Worm (Caenorhabditis elegans) whole organism, early embryonic: ENCODE data around the gene bas-1.

Experiments used
- B0310.2 ChIP-seq: sonication (generic microtip); optimal IDR thresholded peaks from 2 replicates; lab custom pipeline; 2016; ENCODE audit warnings: mild to moderate bottlenecking, missing genetic modification characterization, missing compliant biosample characterization
- F13C5.2 ChIP-seq: sonication (generic microtip); optimal IDR thresholded peaks from 2 replicates; lab custom pipeline; 2017; ENCODE audit warnings: mild to moderate bottlenecking, missing genetic modification characterization, inconsistent platforms, missing compliant biosample characterization
- aly-1 ChIP-seq: sonication (generic microtip); optimal IDR thresholded peaks from 2 replicates; lab custom pipeline; 2016; ENCODE audit warnings: missing genetic modification characterization, missing compliant biosample characterization
- ama-1 ChIP-seq: fragments of 150-350 bp; optimal IDR thresholded peaks from 2 replicates; lab custom pipeline; 2014
- ceh-13 ChIP-seq: fragments of 200-800 bp; sonication (Bioruptor generic); optimal IDR thresholded peaks from 2 replicates; lab custom pipeline; 2018; ENCODE audit warnings: mild to moderate bottlenecking, missing genetic modification characterization, missing compliant biosample characterization
- ceh-36 ChIP-seq: sonication (generic microtip); optimal IDR thresholded peaks from 2 replicates; lab custom pipeline; 2016; ENCODE audit warnings: missing genetic modification characterization, inconsistent platforms, missing compliant biosample characterization
- ets-7 ChIP-seq: sonication (generic microtip); optimal IDR thresholded peaks from 2 replicates; lab custom pipeline; 2016; ENCODE audit warnings: missing genotype, missing genetic modification characterization, missing compliant biosample characterization
- flt-1 ChIP-seq: fragments of 200-800 bp; sonication (Bioruptor generic); IDR thresholded peaks from 2 replicates; pipeline ENCODE4 v1.3.6; 2022; ENCODE audit warnings: missing genetic modification characterization, missing compliant biosample characterization
- hmbx-1 ChIP-seq: sonication (generic microtip); optimal IDR thresholded peaks from 2 replicates; lab custom pipeline; 2016; ENCODE audit warnings: mild to moderate bottlenecking, missing genetic modification characterization, missing compliant biosample characterization
- hmg-4 ChIP-seq: fragments of 200-800 bp; sonication (Bioruptor generic); optimal IDR thresholded peaks from 2 replicates; lab custom pipeline; 2018; ENCODE audit warnings: mild to moderate bottlenecking, missing genetic modification characterization, missing compliant biosample characterization
- hnd-1 ChIP-seq: sonication (generic microtip); optimal IDR thresholded peaks from 2 replicates; lab custom pipeline; 2016; ENCODE audit warnings: missing genetic modification characterization, missing compliant biosample characterization
- pes-1 ChIP-seq: fragments of 200-800 bp; sonication (Bioruptor generic); IDR thresholded peaks from 2 replicates; pipeline ENCODE4 v1.3.6; 2022; ENCODE audit warnings: missing genetic modification reagents, missing genetic modification characterization, missing compliant biosample characterization
- scrt-1 ChIP-seq: fragments of 200-800 bp; sonication (Bioruptor generic); IDR thresholded peaks from 2 replicates; pipeline ENCODE4 v1.3.6; 2022; ENCODE audit warnings: missing genetic modification characterization, missing compliant biosample characterization
- sea-1 ChIP-seq: fragments of 200-800 bp; sonication (Bioruptor generic); conservative IDR thresholded peaks from 2 replicates; pipeline ENCODE4 v1.3.6; 2022; ENCODE audit warnings: missing genetic modification characterization, missing compliant biosample characterization
- tbx-11 ChIP-seq: fragments of 200-800 bp; sonication (Bioruptor generic); IDR thresholded peaks from 2 replicates; pipeline ENCODE4 v1.3.6; 2022; ENCODE audit warnings: missing genetic modification characterization, missing compliant biosample characterization
- tbx-37 ChIP-seq: fragments of 200-800 bp; sonication (Bioruptor generic); conservative IDR thresholded peaks from 2 replicates; pipeline ENCODE4 v1.3.6; 2022; ENCODE audit warnings: missing genetic modification reagents, missing genetic modification characterization, missing compliant biosample characterization
- tra-4 ChIP-seq: sonication (generic microtip); optimal IDR thresholded peaks from 2 replicates; lab custom pipeline; 2017; ENCODE audit warnings: missing genetic modification characterization, missing compliant biosample characterization

bas-1 gene

ce11 chrIII:5601999-5602398 lies 10.1 kb upstream of the bas-1 start:
- peak; percentile 96 for TF ChIP-seq B0310.2 (tag; lab: Kevin White, UChicago)
- peak; percentile 97 for TF ChIP-seq ceh-36 (tag; lab: Kevin White, UChicago)
- peak; percentile 97 for TF ChIP-seq pes-1 (GFP tag; lab: Robert Waterston, UW)
- TF ChIP-seq tra-4 (tag; lab: Kevin White, UChicago), result peak; percentile 94
- peak; percentile 96 for TF ChIP-seq tbx-11 (GFP tag; lab: Robert Waterston, UW)
- peak; percentile 91 for TF ChIP-seq ceh-13 (GFP tag; lab: Kevin White, UChicago)
- TF ChIP-seq hmbx-1, result peak; percentile 91
- peak; percentile 96 for TF ChIP-seq tbx-37
- TF ChIP-seq flt-1 (GFP tag; lab: Robert Waterston, UW), result peak; percentile 98
- no peak for TF ChIP-seq ama-1 (lab: Kevin White, UChicago)
- TF ChIP-seq aly-1 (tag; lab: Kevin White, UChicago), result peak; percentile 99
- peak; percentile 99 for TF ChIP-seq hmg-4 (GFP tag; lab: Kevin White, UChicago)
- TF ChIP-seq scrt-1 (GFP tag; lab: Robert Waterston, UW), result peak; percentile 98
- peak; percentile 90 for TF ChIP-seq ets-7 (tag; lab: Kevin White, UChicago)
- peak; percentile 97 for TF ChIP-seq F13C5.2
- TF ChIP-seq hnd-1 (tag; lab: Kevin White, UChicago), result peak; percentile 86
- TF ChIP-seq sea-1 (GFP tag; lab: Robert Waterston, UW), result peak; percentile 97

- TF ChIP-seq hmbx-1 (no peak), ets-7 (tag; lab: Kevin White, UChicago) (peak; percentile 1), tbx-11 (GFP tag; lab: Robert Waterston, UW) (no peak), sea-1 (GFP tag; lab: Robert Waterston, UW) (no peak), flt-1 (GFP tag; lab: Robert Waterston, UW) (no peak), tra-4 (tag; lab: Kevin White, UChicago) (no peak), ceh-36 (tag; lab: Kevin White, UChicago) (no peak), hnd-1 (tag; lab: Kevin White, UChicago) (no peak), ama-1 (lab: Kevin White, UChicago) (no peak), tbx-37 (0 out of 2 replicates have a peak, but pooled peaks have one; percentile 33), F13C5.2 (peak; percentile 6), hmg-4 (GFP tag; lab: Kevin White, UChicago) (peak; percentile 68)
These were observed 8.6 kb upstream of the bas-1 start, which contains the start of gene madf-11 for ce11 chrIII:5603439-5603986. TSS of gene madf-11 (minus strand) at chrIII:5603489.

ce11 chrIII:5604080-5604479 lies 8.0 kb upstream of the bas-1 start, which contains the start of gene xnd-1:
TSS of gene xnd-1 (plus strand) at chrIII:5604460.
- TF ChIP-seq ceh-36 (tag; lab: Kevin White, UChicago), result no peak
- TF ChIP-seq ets-7 (tag; lab: Kevin White, UChicago), result no peak
- TF ChIP-seq pes-1 (GFP tag; lab: Robert Waterston, UW), result no peak
- TF ChIP-seq hmbx-1, result no peak
- no peak for TF ChIP-seq tbx-37
- TF ChIP-seq hmg-4 (GFP tag; lab: Kevin White, UChicago), result no peak
- no peak for TF ChIP-seq ama-1 (lab: Kevin White, UChicago)
- TF ChIP-seq tbx-11 (GFP tag; lab: Robert Waterston, UW), result no peak
- no peak for TF ChIP-seq ceh-13 (GFP tag; lab: Kevin White, UChicago)
- no peak for TF ChIP-seq flt-1 (GFP tag; lab: Robert Waterston, UW)
- no peak for TF ChIP-seq tra-4 (tag; lab: Kevin White, UChicago)
- no peak for TF ChIP-seq B0310.2 (tag; lab: Kevin White, UChicago)
- TF ChIP-seq hnd-1 (tag; lab: Kevin White, UChicago), result no peak
- TF ChIP-seq aly-1 (tag; lab: Kevin White, UChicago), result no peak
- no peak for TF ChIP-seq sea-1 (GFP tag; lab: Robert Waterston, UW)
- no peak for TF ChIP-seq F13C5.2
- no peak for TF ChIP-seq scrt-1 (GFP tag; lab: Robert Waterston, UW)

- TF ChIP-seq hnd-1 (tag; lab: Kevin White, UChicago) (no peak), B0310.2 (tag; lab: Kevin White, UChicago) (no peak), flt-1 (GFP tag; lab: Robert Waterston, UW) (no peak), tbx-37 (no peak), ets-7 (tag; lab: Kevin White, UChicago) (no peak), ceh-13 (GFP tag; lab: Kevin White, UChicago) (no peak), scrt-1 (GFP tag; lab: Robert Waterston, UW) (no peak), ama-1 (lab: Kevin White, UChicago) (no peak)
These were observed 1.8 kb upstream of the bas-1 start, which contains the start of gene C05D2.8 for ce11 chrIII:5610276-5610675. TSS of gene C05D2.8 (minus strand) at chrIII:5610346.

ce11 chrIII:5614648-5615047 lies 2.6 kb downstream of the bas-1 start, which contains the start of gene basl-1:
TSS of gene basl-1 (plus strand) at chrIII:5614948.
- TF ChIP-seq tbx-11 (GFP tag; lab: Robert Waterston, UW), result no peak
- TF ChIP-seq hnd-1 (tag; lab: Kevin White, UChicago), result no peak
- no peak for TF ChIP-seq ceh-13 (GFP tag; lab: Kevin White, UChicago)
- no peak for TF ChIP-seq tra-4 (tag; lab: Kevin White, UChicago)
- TF ChIP-seq ama-1 (lab: Kevin White, UChicago), result no peak
- no peak for TF ChIP-seq B0310.2 (tag; lab: Kevin White, UChicago)
- TF ChIP-seq tbx-37, result no peak
- no peak for TF ChIP-seq flt-1 (GFP tag; lab: Robert Waterston, UW)
- no peak for TF ChIP-seq scrt-1 (GFP tag; lab: Robert Waterston, UW)
- no peak for TF ChIP-seq hmg-4 (GFP tag; lab: Kevin White, UChicago)
- no peak for TF ChIP-seq F13C5.2
- TF ChIP-seq pes-1 (GFP tag; lab: Robert Waterston, UW), result no peak
- no peak for TF ChIP-seq ets-7 (tag; lab: Kevin White, UChicago)
- TF ChIP-seq sea-1 (GFP tag; lab: Robert Waterston, UW), result no peak
- TF ChIP-seq ceh-36 (tag; lab: Kevin White, UChicago), result no peak
- TF ChIP-seq hmbx-1, result no peak
- TF ChIP-seq aly-1 (tag; lab: Kevin White, UChicago), result no peak

- TF ChIP-seq sea-1 (GFP tag; lab: Robert Waterston, UW) (no peak), pes-1 (GFP tag; lab: Robert Waterston, UW) (no peak), ets-7 (tag; lab: Kevin White, UChicago) (no peak), B0310.2 (tag; lab: Kevin White, UChicago) (no peak), F13C5.2 (no peak), aly-1 (tag; lab: Kevin White, UChicago) (no peak), ceh-13 (GFP tag; lab: Kevin White, UChicago) (no peak), ceh-36 (tag; lab: Kevin White, UChicago) (no peak), scrt-1 (GFP tag; lab: Robert Waterston, UW) (no peak), tbx-37 (no peak)
These were observed 3.6 kb downstream of the bas-1 start for ce11 chrIII:5615675-5616074.
